Fruit fly (Drosophila melanogaster) whole organism, wandering third instar larva: ENCODE measurements around the gene ps.

Experiments
- Abd-B ChIP-seq: fragments of >200 bp; optimal IDR thresholded peaks from 2 replicates; lab custom pipeline; 2017; ENCODE audit warnings: missing biosample characterization, missing genetic modification characterization
- CG32264 ChIP-seq: fragments of 200-800 bp; sonication (Bioruptor generic); optimal IDR thresholded peaks from 2 replicates; lab custom pipeline; 2016; ENCODE audit warnings: missing biosample characterization, missing genetic modification characterization
- CG9705 ChIP-seq: fragments of 200-800 bp; sonication (Bioruptor generic); optimal IDR thresholded peaks from 2 replicates; lab custom pipeline; 2018; ENCODE audit warnings: missing biosample characterization, mild to moderate bottlenecking, missing genetic modification characterization
- Dfd ChIP-seq: fragments of >200 bp; optimal IDR thresholded peaks from 2 replicates; lab custom pipeline; 2017; ENCODE audit warnings: missing biosample characterization, missing genetic modification characterization
- Dif ChIP-seq: fragments of 200-275, 200-300 bp; sonication (Bioruptor generic); optimal IDR thresholded peaks from 2 replicates; lab custom pipeline; 2018; ENCODE audit warnings: missing biosample characterization, missing genetic modification characterization; ENCODE audit not compliant: partially characterized antibody
- GATAd ChIP-seq: sonication (Bioruptor generic); optimal IDR thresholded peaks from 2 replicates; lab custom pipeline; 2016; ENCODE audit warnings: missing biosample characterization, missing genetic modification characterization
- Hnf4 ChIP-seq: fragments of 200-800 bp; sonication (Bioruptor generic); optimal IDR thresholded peaks from 2 replicates; lab custom pipeline; 2016; ENCODE audit warnings: missing biosample characterization, mild to moderate bottlenecking, missing genetic modification characterization
- Hr78 ChIP-seq: fragments of >200 bp; optimal IDR thresholded peaks from 2 replicates; lab custom pipeline; 2017; ENCODE audit warnings: missing biosample characterization, missing genetic modification characterization
- Hr83 ChIP-seq: fragments of 200-300 bp; sonication (Bioruptor generic); optimal IDR thresholded peaks from 2 replicates; lab custom pipeline; 2016; ENCODE audit warnings: missing biosample characterization, mild to moderate bottlenecking, missing genetic modification characterization, moderate library complexity; ENCODE audit not compliant: poor library complexity, severe bottlenecking
- Jra ChIP-seq: sonication (Bioruptor generic); optimal IDR thresholded peaks from 2 replicates; lab custom pipeline; 2016; ENCODE audit warnings: missing biosample characterization, missing genetic modification characterization
- Mio ChIP-seq: sonication (Bioruptor generic); optimal IDR thresholded peaks from 2 replicates; lab custom pipeline; 2016; ENCODE audit warnings: missing biosample characterization, missing genetic modification characterization
- Myc ChIP-seq: fragments of >200 bp; optimal IDR thresholded peaks from 2 replicates; lab custom pipeline; 2017
- OdsH ChIP-seq: fragments of 200-800 bp; sonication (Bioruptor generic); optimal IDR thresholded peaks from 2 replicates; lab custom pipeline; 2016; ENCODE audit warnings: missing biosample characterization, mild to moderate bottlenecking, missing genetic modification characterization
- Rel ChIP-seq, 2 experiments: fragments of 200-800 bp; sonication (Bioruptor generic) in 1 of 2; optimal IDR thresholded peaks; 2 replicates in 1 of 2; 3 replicates in 1 of 2; lab custom pipeline; 2016 to 2019; ENCODE audit warnings: mild to moderate bottlenecking in 2 of 2, missing biosample characterization in 2 of 2, missing genetic modification characterization in 2 of 2, moderate library complexity in 1 of 2
- Vsx2 ChIP-seq: fragments of 200-300, 225-300 bp; sonication (Bioruptor generic); optimal IDR thresholded peaks from 2 replicates; lab custom pipeline; 2018; ENCODE audit warnings: missing biosample characterization, missing genetic modification characterization; ENCODE audit not compliant: partially characterized antibody
- br ChIP-seq: fragments of 200-800 bp; sonication (Bioruptor generic); optimal IDR thresholded peaks from 2 replicates; lab custom pipeline; 2016; ENCODE audit warnings: missing biosample characterization, missing genetic modification characterization
- brk ChIP-seq: fragments of 200-800 bp; sonication (Bioruptor generic); optimal IDR thresholded peaks from 2 replicates; lab custom pipeline; 2016; ENCODE audit warnings: missing biosample characterization, mild to moderate bottlenecking, missing genetic modification characterization
- dl ChIP-seq, 2 experiments: fragments of 175-275, 200-275 bp in 1 of 2; fragments of 200-275 bp in 1 of 2; sonication (Bioruptor generic); optimal IDR thresholded peaks; lab custom pipeline; 2018; ENCODE audit warnings: mild to moderate bottlenecking in 2 of 2, missing biosample characterization in 2 of 2, missing genetic modification characterization in 2 of 2, moderate library complexity in 2 of 2; ENCODE audit not compliant: partially characterized antibody in 2 of 2, insufficient read depth in 1 of 2
- dmrt93B ChIP-seq: fragments of 200-800 bp; sonication (Bioruptor generic); optimal IDR thresholded peaks from 2 replicates; lab custom pipeline; 2018; ENCODE audit warnings: missing biosample characterization, mild to moderate bottlenecking, missing genetic modification characterization
- dsf ChIP-seq: sonication (Bioruptor generic); optimal IDR thresholded peaks from 2 replicates; lab custom pipeline; 2016; ENCODE audit warnings: missing biosample characterization, missing genetic modification characterization, borderline replicate concordance
- ey ChIP-seq: fragments of 200-800 bp; sonication (Bioruptor generic); optimal IDR thresholded peaks from 2 replicates; lab custom pipeline; 2016; ENCODE audit warnings: missing biosample characterization, missing genetic modification characterization
- foxo ChIP-seq, 2 experiments: fragments of 200-800 bp; sonication (Bioruptor generic); optimal IDR thresholded peaks; 2 replicates in 1 of 2; 3 replicates in 1 of 2; lab custom pipeline; 2016 to 2017; ENCODE audit warnings: missing biosample characterization in 2 of 2, missing genetic modification characterization in 2 of 2
- fru ChIP-seq: fragments of 200-800 bp; sonication (Bioruptor generic); optimal IDR thresholded peaks from 3 replicates; lab custom pipeline; 2016; ENCODE audit warnings: missing biosample characterization, mild to moderate bottlenecking, missing genetic modification characterization
- h ChIP-seq: fragments of 200-800 bp; sonication (Bioruptor generic); optimal IDR thresholded peaks from 3 replicates; lab custom pipeline; 2016; ENCODE audit warnings: missing biosample characterization, mild to moderate bottlenecking, missing genetic modification characterization
- jim ChIP-seq: fragments of 175-275, 200-325 bp; sonication (Bioruptor generic); optimal IDR thresholded peaks from 2 replicates; lab custom pipeline; 2016; ENCODE audit warnings: missing biosample characterization, mild to moderate bottlenecking, missing genetic modification characterization
- lola ChIP-seq: fragments of >200 bp; optimal IDR thresholded peaks from 2 replicates; lab custom pipeline; 2017; ENCODE audit warnings: missing biosample characterization, missing genetic modification characterization
- psq ChIP-seq: fragments of 200-800 bp; sonication (Bioruptor generic); optimal IDR thresholded peaks from 3 replicates; lab custom pipeline; 2017; ENCODE audit warnings: missing biosample characterization, mild to moderate bottlenecking, missing genetic modification characterization, moderate library complexity
- rgr ChIP-seq: fragments of 200-800 bp; sonication (Bioruptor generic); optimal IDR thresholded peaks from 3 replicates; lab custom pipeline; 2016; ENCODE audit warnings: missing biosample characterization, mild to moderate bottlenecking, missing genetic modification characterization
- sage ChIP-seq: fragments of 200-800 bp; sonication (Bioruptor generic); optimal IDR thresholded peaks from 2 replicates; lab custom pipeline; 2016; ENCODE audit warnings: missing biosample characterization, mild to moderate bottlenecking, missing genetic modification characterization
- sv ChIP-seq: fragments of 200-800 bp; sonication (Bioruptor generic); optimal IDR thresholded peaks from 3 replicates; lab custom pipeline; 2016; ENCODE audit warnings: missing biosample characterization, missing genetic modification characterization
- tai ChIP-seq: sonication (Bioruptor generic); optimal IDR thresholded peaks from 2 replicates; lab custom pipeline; 2016; ENCODE audit warnings: missing biosample characterization, missing genetic modification characterization
- woc ChIP-seq: sonication (Bioruptor generic); optimal IDR thresholded peaks from 2 replicates; lab custom pipeline; 2016; ENCODE audit warnings: missing biosample characterization, mild to moderate bottlenecking, missing genetic modification characterization

ps gene

dm6 chr3R:9488493-9488892, 70.8 kb downstream of the ps start:
- TF ChIP-seq Dfd, result peak; percentile 86
- no peak for TF ChIP-seq sage (GFP tag; lab: Kevin White, UChicago)
- TF ChIP-seq lola (GFP tag; lab: Kevin White, UChicago), result no peak

- TF ChIP-seq dl (GFP tag; optimal IDR thresholded peaks at IDR 0.05; lab: Kevin White, UChicago; ENCODE audit: insufficient read depth in 1 of 2, partially characterized antibody in 2 of 2), result no peak
- TF ChIP-seq brk, result no peak
- no peak for TF ChIP-seq foxo (GFP tag; optimal IDR thresholded peaks at IDR 0.05; lab: Kevin White, UChicago)
- TF ChIP-seq fru (GFP tag; lab: Kevin White, UChicago), result no peak
- no peak for TF ChIP-seq OdsH (GFP tag; lab: Kevin White, UChicago)
- no peak for TF ChIP-seq jim (GFP tag; lab: Kevin White, UChicago)
- no peak for TF ChIP-seq tai
- TF ChIP-seq Hr78 (GFP tag; lab: Kevin White, UChicago), result no peak
- TF ChIP-seq GATAd, result no peak
- TF ChIP-seq Hnf4 (GFP tag; lab: Kevin White, UChicago), result no peak
- no peak for TF ChIP-seq Rel (GFP tag; optimal IDR thresholded peaks at IDR 0.05; lab: Kevin White, UChicago)
- no peak for TF ChIP-seq Rel (tag; optimal IDR thresholded peaks at IDR 0.05; lab: Kevin White, UChicago)
Measured at dm6 chr3R:9491065-9491567, 73.4 kb downstream of the ps start.

- TF ChIP-seq GATAd, result no peak
- TF ChIP-seq tai, result no peak
- TF ChIP-seq br (GFP tag; lab: Kevin White, UChicago), result no peak
- no peak for TF ChIP-seq OdsH (GFP tag; lab: Kevin White, UChicago)
- TF ChIP-seq Rel (GFP tag; optimal IDR thresholded peaks at IDR 0.05; lab: Kevin White, UChicago), result no peak
- TF ChIP-seq Rel (tag; optimal IDR thresholded peaks at IDR 0.05; lab: Kevin White, UChicago), result no peak
- TF ChIP-seq dl (GFP tag; optimal IDR thresholded peaks at IDR 0.05; lab: Kevin White, UChicago; ENCODE audit: insufficient read depth in 1 of 2, partially characterized antibody in 2 of 2), result no peak
- no peak for TF ChIP-seq Mio (GFP tag; lab: Kevin White, UChicago)
- TF ChIP-seq Myc (lab: Kevin White, UChicago), result no peak
Measured at dm6 chr3R:9492100-9492499, 74.4 kb downstream of the ps start.

dm6 chr3R:9493627-9494626, 76.2 kb downstream of the ps start, which contains the start of gene CG16779:
Gene CG16779 (minus strand): TSS chr3R:9493677.
- TF ChIP-seq CG32264 (GFP tag; lab: Kevin White, UChicago) (no peak), fru (GFP tag; lab: Kevin White, UChicago) (peak; percentile 7), OdsH (GFP tag; lab: Kevin White, UChicago) (no peak), foxo (GFP tag; optimal IDR thresholded peaks at IDR 0.05; lab: Kevin White, UChicago) (peak in 1 of 2 experiments; percentile 24), Vsx2 (GFP tag; lab: Kevin White, UChicago) (peak; percentile 13), Dif (GFP tag; lab: Kevin White, UChicago) (peak; percentile 36), h (GFP tag; lab: Kevin White, UChicago) (no peak), dsf (GFP tag; lab: Kevin White, UChicago) (no peak), Rel (GFP tag; optimal IDR thresholded peaks at IDR 0.05; lab: Kevin White, UChicago) (no peak), Rel (tag; optimal IDR thresholded peaks at IDR 0.05; lab: Kevin White, UChicago) (no peak), br (GFP tag; lab: Kevin White, UChicago) (peak; percentile 9), Hr83 (no peak), dl (GFP tag; optimal IDR thresholded peaks at IDR 0.05; lab: Kevin White, UChicago; ENCODE audit: insufficient read depth in 1 of 2, partially characterized antibody in 2 of 2) (peak in 1 of 2 experiments; percentile 46)
- TF ChIP-seq, all 38 proteins: peak for 6

- TF ChIP-seq woc (GFP tag; lab: Kevin White, UChicago), result no peak
Measured at dm6 chr3R:9494627-9495009, 76.9 kb downstream of the ps start, which contains the start of gene phu. Gene phu (plus strand): TSS chr3R:9494801.

dm6 chr3R:9496748-9497147, 79.0 kb downstream of the ps start:
- TF ChIP-seq Dif (GFP tag; lab: Kevin White, UChicago), result no peak
- TF ChIP-seq fru (GFP tag; lab: Kevin White, UChicago), result peak; percentile 55
- peak; percentile 18 for TF ChIP-seq woc (GFP tag; lab: Kevin White, UChicago)
- TF ChIP-seq rgr, result peak; percentile 71
- TF ChIP-seq jim (GFP tag; lab: Kevin White, UChicago), result no peak
- TF ChIP-seq sage (GFP tag; lab: Kevin White, UChicago), result peak; percentile 56
- peak; percentile 28 for TF ChIP-seq dmrt93B (GFP tag; lab: Kevin White, UChicago)
- TF ChIP-seq Abd-B (GFP tag; lab: Kevin White, UChicago), result no peak
- peak; percentile 84 for TF ChIP-seq tai
- peak; percentile 75 for TF ChIP-seq Jra (GFP tag; lab: Kevin White, UChicago)
- TF ChIP-seq Hnf4 (GFP tag; lab: Kevin White, UChicago), result peak; percentile 90
- peak; percentile 42 for TF ChIP-seq psq
- no peak for TF ChIP-seq dl (GFP tag; optimal IDR thresholded peaks at IDR 0.05; lab: Kevin White, UChicago; ENCODE audit: insufficient read depth in 1 of 2, partially characterized antibody in 2 of 2)
- TF ChIP-seq ey, result peak; percentile 68
- TF ChIP-seq CG9705 (GFP tag; lab: Kevin White, UChicago), result peak; percentile 63
- TF ChIP-seq GATAd, result no peak
- peak; percentile 60 for TF ChIP-seq sv (GFP tag; lab: Kevin White, UChicago)
- TF ChIP-seq Hr83, result peak; percentile 78
- TF ChIP-seq Myc (lab: Kevin White, UChicago), result peak; percentile 74
- no peak for TF ChIP-seq lola (GFP tag; lab: Kevin White, UChicago)
